Worm (Caenorhabditis elegans) whole organism, young adult: ENCODE data around the gene C45B2.2.

ENCODE experiments used
- C06A6.2 ChIP-seq: fragments of 200-800 bp; sonication (Bioruptor generic); conservative IDR thresholded peaks from 2 replicates; pipeline ENCODE4 v1.3.6; 2022; ENCODE audit warnings: missing genetic modification characterization, missing compliant biosample characterization
- C17E4.6 ChIP-seq: fragments of 200-800 bp; sonication (Bioruptor generic); IDR thresholded peaks from 2 replicates; pipeline ENCODE4 v1.3.6; 2022; ENCODE audit warnings: missing genetic modification reagents, missing genetic modification characterization, missing compliant biosample characterization
- F10E7.11 ChIP-seq: sonication (generic microtip); optimal IDR thresholded peaks from 2 replicates; lab custom pipeline; 2017; ENCODE audit warnings: mild to moderate bottlenecking, missing genetic modification characterization, moderate library complexity, missing compliant biosample characterization
- F22D6.2 ChIP-seq: sonication (generic microtip); optimal IDR thresholded peaks from 2 replicates; lab custom pipeline; 2016; ENCODE audit warnings: mild to moderate bottlenecking, missing genetic modification characterization, missing compliant biosample characterization
- Y53F4B.3 ChIP-seq: fragments of 200-800 bp; sonication (Bioruptor generic); IDR thresholded peaks from 2 replicates; pipeline ENCODE4 v1.3.6; 2022; ENCODE audit warnings: missing genetic modification reagents, missing genetic modification characterization, missing compliant biosample characterization
- Y53G8AR.9 ChIP-seq: fragments of 200-800 bp; sonication (Bioruptor generic); conservative IDR thresholded peaks from 2 replicates; pipeline ENCODE4 v1.3.6; 2022; ENCODE audit warnings: missing genetic modification reagents, missing genetic modification characterization, missing compliant biosample characterization
- ZK185.1 ChIP-seq: sonication (generic microtip); optimal IDR thresholded peaks from 2 replicates; lab custom pipeline; 2016; ENCODE audit warnings: mild to moderate bottlenecking, missing genetic modification characterization, missing compliant biosample characterization; ENCODE audit not compliant: poor library complexity, severe bottlenecking
- ama-1 ChIP-seq, 3 experiments: fragments of 150-350 bp in 1 of 3; sonication (generic microtip) in 2 of 3; optimal IDR thresholded peaks; 2 replicates each; lab custom pipeline; 2014 to 2018; ENCODE audit warnings: missing biosample characterization in 2 of 3, missing genetic modification characterization in 2 of 3, missing genetic modification reagents in 2 of 3
- attf-6 ChIP-seq: fragments of 200-800 bp; sonication (Bioruptor generic); IDR thresholded peaks from 2 replicates; pipeline ENCODE4 v1.3.6; 2022; ENCODE audit warnings: missing genetic modification reagents, missing genetic modification characterization, missing compliant biosample characterization
- ceh-27 ChIP-seq: fragments of 200-800 bp; sonication (Bioruptor generic); optimal IDR thresholded peaks from 2 replicates; lab custom pipeline; 2018; ENCODE audit warnings: mild to moderate bottlenecking, missing genetic modification characterization, moderate library complexity, missing compliant biosample characterization
- chd-7 ChIP-seq: sonication (generic microtip); optimal IDR thresholded peaks from 2 replicates; lab custom pipeline; 2016; ENCODE audit warnings: mild to moderate bottlenecking, missing genetic modification characterization, moderate library complexity, missing compliant biosample characterization
- egl-44 ChIP-seq: fragments of 200-800 bp; sonication (Bioruptor generic); IDR thresholded peaks from 2 replicates; pipeline ENCODE4 v1.3.6; 2022; ENCODE audit warnings: missing genetic modification reagents, missing genetic modification characterization, missing compliant biosample characterization
- egrh-3 ChIP-seq: fragments of 200-800 bp; sonication (Bioruptor generic); IDR thresholded peaks from 2 replicates; pipeline ENCODE4 v1.3.6; 2022; ENCODE audit warnings: missing genetic modification reagents, missing genetic modification characterization, missing compliant biosample characterization
- fkh-3 ChIP-seq: sonication (generic microtip); optimal IDR thresholded peaks from 2 replicates; lab custom pipeline; 2016; ENCODE audit warnings: mild to moderate bottlenecking, missing genetic modification characterization, missing compliant biosample characterization
- hlh-12 ChIP-seq: sonication (generic microtip); optimal IDR thresholded peaks from 2 replicates; lab custom pipeline; 2016; ENCODE audit warnings: missing genetic modification characterization, missing compliant biosample characterization
- hmg-1.2 ChIP-seq: fragments of 200-800 bp; sonication (Bioruptor generic); IDR thresholded peaks from 2 replicates; pipeline ENCODE4 v1.3.6; 2022; ENCODE audit warnings: missing genetic modification reagents, missing genetic modification characterization, missing compliant biosample characterization
- hmg-20 ChIP-seq: fragments of 200-800 bp; sonication (Bioruptor generic); IDR thresholded peaks from 2 replicates; pipeline ENCODE4 v1.3.6; 2022; ENCODE audit warnings: missing genetic modification reagents, missing genetic modification characterization, missing compliant biosample characterization
- lag-1 ChIP-seq: fragments of 200-800 bp; sonication (Bioruptor generic); IDR thresholded peaks from 2 replicates; pipeline ENCODE4 v1.3.6; 2022; ENCODE audit warnings: missing genetic modification reagents, missing genetic modification characterization, missing compliant biosample characterization
- let-607 ChIP-seq, 2 experiments: fragments of 200-800 bp in 1 of 2; sonication (Bioruptor generic) in 1 of 2; sonication (generic microtip) in 1 of 2; optimal IDR thresholded peaks; 2 replicates each; lab custom pipeline; 2016 to 2018; ENCODE audit warnings: mild to moderate bottlenecking in 2 of 2, missing compliant biosample characterization in 2 of 2, missing genetic modification characterization in 2 of 2, moderate library complexity in 2 of 2, missing genotype in 1 of 2
- lir-1 ChIP-seq: fragments of 200-800 bp; sonication (Bioruptor generic); conservative IDR thresholded peaks from 2 replicates; pipeline ENCODE4 v1.3.6; 2022; ENCODE audit warnings: missing genetic modification reagents, missing genetic modification characterization, missing compliant biosample characterization
- lsl-1 ChIP-seq: fragments of 200-800 bp; sonication (Bioruptor generic); optimal IDR thresholded peaks from 2 replicates; lab custom pipeline; 2018; ENCODE audit warnings: mild to moderate bottlenecking, missing genetic modification characterization, moderate library complexity, missing compliant biosample characterization
- madf-10 ChIP-seq: sonication (generic microtip); optimal IDR thresholded peaks from 2 replicates; lab custom pipeline; 2016; ENCODE audit warnings: mild to moderate bottlenecking, missing genetic modification characterization, missing compliant biosample characterization
- madf-6 ChIP-seq: fragments of 200-800 bp; sonication (Bioruptor generic); IDR thresholded peaks from 2 replicates; pipeline ENCODE4 v1.3.6; 2022; ENCODE audit warnings: missing genetic modification reagents, missing genetic modification characterization, missing compliant biosample characterization
- mcd-1 ChIP-seq: fragments of 200-800 bp; sonication (Bioruptor generic); IDR thresholded peaks from 2 replicates; pipeline ENCODE4 v1.3.6; 2022; ENCODE audit warnings: missing genetic modification reagents, missing genetic modification characterization, missing compliant biosample characterization
- mel-28 ChIP-seq: sonication (generic microtip); optimal IDR thresholded peaks from 2 replicates; lab custom pipeline; 2016; ENCODE audit warnings: borderline replicate concordance, mild to moderate bottlenecking, missing genetic modification characterization, missing compliant biosample characterization
- mxl-1 ChIP-seq: sonication (generic microtip); optimal IDR thresholded peaks from 2 replicates; lab custom pipeline; 2016; ENCODE audit warnings: missing genetic modification characterization, missing compliant biosample characterization
- nfya-1 ChIP-seq: sonication (generic microtip); optimal IDR thresholded peaks from 2 replicates; lab custom pipeline; 2017; ENCODE audit warnings: antibody characterized with exemption, missing compliant biosample characterization, missing genetic modification characterization, borderline replicate concordance; ENCODE audit not compliant: insufficient read depth
- nhr-80 ChIP-seq: sonication (generic microtip); optimal IDR thresholded peaks from 2 replicates; lab custom pipeline; 2016; ENCODE audit warnings: missing genetic modification characterization, missing compliant biosample characterization
- nhr-90 ChIP-seq: sonication (generic microtip); optimal IDR thresholded peaks from 2 replicates; lab custom pipeline; 2016; ENCODE audit warnings: missing genotype, mild to moderate bottlenecking, missing genetic modification characterization, missing compliant biosample characterization
- pha-4 ChIP-seq: fragments of 150-350 bp; sonication (generic microtip); optimal IDR thresholded peaks from 2 replicates; lab custom pipeline; 2014; ENCODE audit warnings: missing biosample characterization, missing genetic modification reagents, missing genetic modification characterization
- rcor-1 ChIP-seq: fragments of 200-800 bp; sonication (Bioruptor generic); IDR thresholded peaks from 2 replicates; pipeline ENCODE4 v1.3.6; 2022; ENCODE audit warnings: missing genetic modification reagents, missing genetic modification characterization, missing compliant biosample characterization
- snpc-1.3 ChIP-seq: sonication (generic microtip); optimal IDR thresholded peaks from 2 replicates; lab custom pipeline; 2017; ENCODE audit warnings: missing genetic modification characterization, mild to moderate bottlenecking, missing compliant biosample characterization, antibody characterized with exemption, moderate library complexity, missing genotype, missing genetic modification reagents; ENCODE audit not compliant: insufficient read depth
- snpc-3.4 ChIP-seq: sonication (generic microtip); optimal IDR thresholded peaks from 2 replicates; lab custom pipeline; 2017; ENCODE audit warnings: missing genetic modification characterization, mild to moderate bottlenecking, missing compliant biosample characterization, antibody characterized with exemption, moderate library complexity, missing genotype, missing genetic modification reagents
- somi-1 ChIP-seq: fragments of 200-800 bp; sonication (Bioruptor generic); optimal IDR thresholded peaks from 2 replicates; lab custom pipeline; 2018; ENCODE audit warnings: mild to moderate bottlenecking, missing genetic modification characterization, missing compliant biosample characterization
- tbp1 ChIP-seq: fragments of 200-800 bp; sonication (Bioruptor generic); optimal IDR thresholded peaks from 2 replicates; lab custom pipeline; 2018; ENCODE audit warnings: mild to moderate bottlenecking, missing genetic modification characterization, missing compliant biosample characterization
- tbx-9 ChIP-seq: sonication (generic microtip); optimal IDR thresholded peaks from 2 replicates; lab custom pipeline; 2016; ENCODE audit warnings: borderline replicate concordance, missing genetic modification characterization, inconsistent platforms, missing compliant biosample characterization
- unc-130 ChIP-seq: sonication (generic microtip); optimal IDR thresholded peaks from 2 replicates; lab custom pipeline; 2016; ENCODE audit warnings: missing genetic modification reagents, missing genetic modification characterization, missing compliant biosample characterization
- xnd-1 ChIP-seq: sonication (generic microtip); optimal IDR thresholded peaks from 2 replicates; lab custom pipeline; 2016; ENCODE audit warnings: missing genotype, missing genetic modification reagents, missing genetic modification characterization, missing compliant biosample characterization

The C45B2.2 gene

ce11 chrX:6048508-6048907 lies 36.0 kb upstream of the C45B2.2 start, which contains the start of gene pak-1:
TSS of gene pak-1 (minus strand) at chrX:6048608.
- no peak for TF ChIP-seq mxl-1 (tag; lab: Kevin White, UChicago)
- no peak for TF ChIP-seq ceh-27 (GFP tag; lab: Kevin White, UChicago)
- TF ChIP-seq rcor-1 (GFP tag; lab: Robert Waterston, UW) = no peak
- TF ChIP-seq pha-4 (tag; lab: Kevin White, UChicago) = no peak
- no peak for TF ChIP-seq madf-10 (tag; lab: Kevin White, UChicago)
- TF ChIP-seq F22D6.2 (tag; lab: Kevin White, UChicago) = no peak
- no peak for TF ChIP-seq F10E7.11 (tag; lab: Kevin White, UChicago)
- TF ChIP-seq snpc-3.4 (tag; lab: Kevin White, UChicago) = no peak
- no peak for TF ChIP-seq fkh-3 (tag; lab: Kevin White, UChicago)
- TF ChIP-seq mel-28 = no peak
- no peak for TF ChIP-seq unc-130 (GFP tag; lab: Kevin White, UChicago)
- TF ChIP-seq, all 124 proteins: peak for 0

- peak; percentile 43 for TF ChIP-seq nhr-80 (tag; lab: Kevin White, UChicago)
- TF ChIP-seq hmg-20 (GFP tag; lab: Robert Waterston, UW) = no peak
- TF ChIP-seq, all 124 proteins: peak for 1
Observed at ce11 chrX:6050078-6050477, 34.5 kb upstream of the C45B2.2 start.

ce11 chrX:6050849-6051248 lies 33.7 kb upstream of the C45B2.2 start:
- TF ChIP-seq Y53F4B.3 (no peak), attf-6 (GFP tag; lab: Robert Waterston, UW) (no peak), somi-1 (GFP tag; lab: Kevin White, UChicago) (no peak)

- TF ChIP-seq tbx-9 (tag; lab: Kevin White, UChicago) (no peak), mxl-1 (tag; lab: Kevin White, UChicago) (no peak), snpc-3.4 (tag; lab: Kevin White, UChicago) (no peak), rcor-1 (GFP tag; lab: Robert Waterston, UW) (no peak), ceh-27 (GFP tag; lab: Kevin White, UChicago) (peak; percentile 28), Y53G8AR.9 (GFP tag; lab: Robert Waterston, UW) (no peak), hmg-1.2 (GFP tag; lab: Robert Waterston, UW) (0 out of 2 replicates have a peak, but pooled peaks have one; percentile 9)
Observed at ce11 chrX:6052744-6053143, 31.8 kb upstream of the C45B2.2 start, which contains the start of gene C45B2.6. TSS of gene C45B2.6 (plus strand) at chrX:6052879.

ce11 chrX:6057580-6058305 lies 26.8 kb upstream of the C45B2.2 start, which contains the start of gene gln-1:
TSS of gene gln-1 (plus strand) at chrX:6058255.
- TF ChIP-seq lir-1 = no peak
- no peak for TF ChIP-seq F22D6.2 (tag; lab: Kevin White, UChicago)
- peak; percentile 35 for TF ChIP-seq nhr-90 (tag; lab: Kevin White, UChicago)
- TF ChIP-seq tbp1 = no peak
- peak; percentile 16 to 34 for TF ChIP-seq let-607 (tag; optimal IDR thresholded peaks at IDR 0.05; lab: Kevin White, UChicago)
- TF ChIP-seq ZK185.1 (tag; lab: Kevin White, UChicago) = peak; percentile 4
- no peak for TF ChIP-seq lsl-1 (GFP tag; lab: Kevin White, UChicago)
- no peak for TF ChIP-seq egrh-3 (GFP tag; lab: Robert Waterston, UW)
- TF ChIP-seq chd-7 = no peak
- no peak for TF ChIP-seq snpc-1.3
- TF ChIP-seq nfya-1 (tag; lab: Kevin White, UChicago) = no peak
- no peak for TF ChIP-seq xnd-1 (tag; lab: Kevin White, UChicago)
- TF ChIP-seq snpc-3.4 (tag; lab: Kevin White, UChicago) = no peak
- no peak for TF ChIP-seq hlh-12 (tag; lab: Kevin White, UChicago)
- TF ChIP-seq egl-44 = no peak
- no peak for TF ChIP-seq ama-1 (optimal IDR thresholded peaks at IDR 0.05; lab: Kevin White, UChicago)
- TF ChIP-seq ama-1 (GFP tag; optimal IDR thresholded peaks at IDR 0.05; lab: Kevin White, UChicago) = no peak
- no peak for TF ChIP-seq C06A6.2 (GFP tag; lab: Robert Waterston, UW)
- no peak for TF ChIP-seq lag-1
- TF ChIP-seq Y53F4B.3 = no peak
- no peak for TF ChIP-seq madf-6 (GFP tag; lab: Robert Waterston, UW)
- no peak for TF ChIP-seq C17E4.6 (GFP tag; lab: Robert Waterston, UW)
- no peak for TF ChIP-seq mcd-1 (GFP tag; lab: Robert Waterston, UW)
